Worm (Caenorhabditis elegans): Measurements from ENCODE around the gene exc-6.

The exc-6 gene

ce11 chrIII:1151680-1152079, 48.7 kb downstream of the exc-6 start, which contains the start of gene cdh-12:
Gene cdh-12 (plus strand): TSS chrIII:1152044.
- TF ChIP-seq pqm-1 (tag; optimal IDR thresholded peaks at IDR 0.05): no peak
- TF ChIP-seq tag-97 (GFP tag; IDR thresholded peaks at IDR 0.05): no peak
- TF ChIP-seq pha-4 (GFP tag; IDR thresholded peaks at IDR 0.05): no peak
- no peak for TF ChIP-seq pha-4 (tag; optimal IDR thresholded peaks at IDR 0.05)
- peak; percentile 16 for TF ChIP-seq aha-1 (tag)
- TF ChIP-seq hlh-30 (tag; optimal IDR thresholded peaks at IDR 0.05; ENCODE audit: insufficient read depth): no peak
